Worm (Caenorhabditis elegans) whole organism, L1 larva: Measurements from ENCODE around the gene nmat-1.

Experiments
- C34B4.2 ChIP-seq: sonication (generic microtip); optimal IDR thresholded peaks from 2 replicates; lab custom pipeline; 2017; ENCODE audit warnings: mild to moderate bottlenecking, missing genetic modification characterization, missing compliant biosample characterization
- F16B12.6 ChIP-seq: fragments of 150-350 bp; optimal IDR thresholded peaks from 2 replicates; lab custom pipeline; 2014; ENCODE audit warnings: missing biosample characterization, missing genetic modification characterization
- Y116A8C.19 ChIP-seq: sonication (generic microtip); optimal IDR thresholded peaks from 2 replicates; lab custom pipeline; 2016; ENCODE audit warnings: missing compliant biosample characterization, missing genetic modification characterization, borderline replicate concordance
- ama-1 ChIP-seq: fragments of 150-350 bp; optimal IDR thresholded peaks from 2 replicates; lab custom pipeline; 2014
- blmp-1 ChIP-seq: fragments of 150-350 bp; optimal IDR thresholded peaks from 2 replicates; lab custom pipeline; 2014; ENCODE audit warnings: missing biosample characterization, missing genetic modification characterization
- ceh-63 ChIP-seq: fragments of 200-800 bp; sonication (Bioruptor generic); optimal IDR thresholded peaks from 2 replicates; lab custom pipeline; 2018; ENCODE audit warnings: mild to moderate bottlenecking, missing genetic modification characterization, missing compliant biosample characterization
- ceh-88 ChIP-seq: fragments of 200-800 bp; sonication (Bioruptor generic); IDR thresholded peaks from 2 replicates; pipeline ENCODE4 v1.3.6; 2022; ENCODE audit warnings: missing genetic modification characterization, missing compliant biosample characterization
- ceh-90 ChIP-seq: sonication (generic microtip); optimal IDR thresholded peaks from 2 replicates; lab custom pipeline; 2016; ENCODE audit warnings: missing genetic modification characterization, missing compliant biosample characterization
- ces-1 ChIP-seq: fragments of 150-350 bp; optimal IDR thresholded peaks from 2 replicates; lab custom pipeline; 2014; ENCODE audit warnings: missing biosample characterization, missing genetic modification reagents, missing genetic modification characterization
- dpl-1 ChIP-seq, 3 experiments: fragments of 150-350 bp in 2 of 3; sonication (generic microtip) in 1 of 3; optimal IDR thresholded peaks; 2 replicates each; lab custom pipeline; 2014 to 2017; ENCODE audit warnings: missing biosample characterization in 3 of 3, missing genetic modification characterization in 3 of 3, missing genetic modification reagents in 3 of 3
- dsc-1 ChIP-seq: sonication (generic microtip); optimal IDR thresholded peaks from 2 replicates; lab custom pipeline; 2016; ENCODE audit warnings: mild to moderate bottlenecking, missing genetic modification characterization, missing compliant biosample characterization
- efl-1 ChIP-seq, 4 experiments: fragments of 150-350 bp; optimal IDR thresholded peaks in 3 of 4; peaks in 1 of 4; 1 replicate in 1 of 4; 2 replicates in 3 of 4; lab custom pipeline; 2014; ENCODE audit warnings: missing biosample characterization in 2 of 4, missing genetic modification characterization in 2 of 4, missing genetic modification reagents in 2 of 4
- efl-3 ChIP-seq: fragments of 200-800 bp; sonication (Bioruptor generic); optimal IDR thresholded peaks from 2 replicates; lab custom pipeline; 2018; ENCODE audit warnings: mild to moderate bottlenecking, missing genetic modification characterization, missing compliant biosample characterization
- egl-13 ChIP-seq: sonication (generic microtip); optimal IDR thresholded peaks from 2 replicates; lab custom pipeline; 2016; ENCODE audit warnings: missing genotype, missing genetic modification reagents, missing genetic modification characterization, missing compliant biosample characterization
- elt-2 ChIP-seq: sonication (generic microtip); optimal IDR thresholded peaks from 2 replicates; lab custom pipeline; 2016; ENCODE audit warnings: missing genetic modification characterization, mild to moderate bottlenecking, inconsistent platforms, missing compliant biosample characterization, missing genetic modification reagents
- elt-3 ChIP-seq, 6 experiments: fragments of 150-350 bp in 1 of 6; sonication (generic microtip); optimal IDR thresholded peaks; 2 replicates each; lab custom pipeline; 2017 to 2018; ENCODE audit warnings: missing biosample characterization in 6 of 6, missing genetic modification characterization in 6 of 6, inconsistent platforms in 1 of 6
- hpl-2 ChIP-seq: fragments of 150-350 bp; optimal IDR thresholded peaks from 2 replicates; lab custom pipeline; 2014; ENCODE audit warnings: missing biosample characterization, missing genetic modification reagents, missing genetic modification characterization
- lin-15B ChIP-seq: fragments of 150-350 bp; sonication (generic microtip); optimal IDR thresholded peaks from 3 replicates; lab custom pipeline; 2014; ENCODE audit warnings: missing biosample characterization, missing genetic modification characterization
- lin-35 ChIP-seq, 2 experiments: fragments of 150-350 bp; optimal IDR thresholded peaks; 2 replicates each; lab custom pipeline; 2014; ENCODE audit warnings: missing biosample characterization in 2 of 2, missing genetic modification characterization in 2 of 2, missing genetic modification reagents in 2 of 2
- lin-39 ChIP-seq: fragments of 150-350 bp; optimal IDR thresholded peaks from 2 replicates; lab custom pipeline; 2014; ENCODE audit warnings: missing biosample characterization, missing genetic modification reagents, missing genetic modification characterization
- lsy-2 ChIP-seq, 2 experiments: fragments of 150-350 bp; optimal IDR thresholded peaks; 2 replicates each; lab custom pipeline; 2014; ENCODE audit warnings: missing biosample characterization in 2 of 2, missing genetic modification characterization in 2 of 2
- mab-9 ChIP-seq: fragments of 200-800 bp; sonication (Bioruptor generic); IDR thresholded peaks from 2 replicates; pipeline ENCODE4 v1.3.6; 2022; ENCODE audit warnings: missing genetic modification reagents, missing genetic modification characterization, missing compliant biosample characterization
- mdl-1 ChIP-seq, 2 experiments: fragments of 150-350 bp; optimal IDR thresholded peaks; 2 replicates each; lab custom pipeline; 2014 to 2017; ENCODE audit warnings: missing biosample characterization in 2 of 2, missing genetic modification characterization in 2 of 2, inconsistent platforms in 1 of 2
- mef-2 ChIP-seq: fragments of 150-350 bp; optimal IDR thresholded peaks from 2 replicates; lab custom pipeline; 2014; ENCODE audit warnings: missing biosample characterization, missing genetic modification characterization
- mep-1 ChIP-seq: fragments of 150-350 bp; optimal IDR thresholded peaks from 2 replicates; lab custom pipeline; 2014; ENCODE audit warnings: missing biosample characterization, missing genetic modification characterization
- nhr-11 ChIP-seq: fragments of 150-350 bp; optimal IDR thresholded peaks from 2 replicates; lab custom pipeline; 2014; ENCODE audit warnings: missing biosample characterization, missing genetic modification characterization
- nhr-12 ChIP-seq: sonication (generic microtip); optimal IDR thresholded peaks from 2 replicates; lab custom pipeline; 2017; ENCODE audit warnings: missing biosample characterization, missing genetic modification characterization
- nhr-19 ChIP-seq: fragments of 200-800 bp; sonication (Bioruptor generic); conservative IDR thresholded peaks from 2 replicates; pipeline ENCODE4 v1.3.6; 2022; ENCODE audit warnings: missing genetic modification characterization, missing compliant biosample characterization
- nhr-20 ChIP-seq: sonication (generic microtip); optimal IDR thresholded peaks from 2 replicates; lab custom pipeline; 2016; ENCODE audit warnings: mild to moderate bottlenecking, missing genetic modification characterization, missing compliant biosample characterization
- nhr-90 ChIP-seq: sonication (generic microtip); optimal IDR thresholded peaks from 2 replicates; lab custom pipeline; 2016; ENCODE audit warnings: mild to moderate bottlenecking, missing genetic modification characterization, missing compliant biosample characterization; ENCODE audit not compliant: poor library complexity
- pag-3 ChIP-seq: sonication (generic microtip); optimal IDR thresholded peaks from 2 replicates; lab custom pipeline; 2017; ENCODE audit warnings: missing genetic modification characterization, mild to moderate bottlenecking, missing compliant biosample characterization, antibody characterized with exemption, borderline replicate concordance; ENCODE audit not compliant: insufficient read depth
- rnt-1 ChIP-seq: sonication (generic microtip); optimal IDR thresholded peaks from 2 replicates; lab custom pipeline; 2016; ENCODE audit warnings: mild to moderate bottlenecking, missing genetic modification characterization, moderate library complexity, missing compliant biosample characterization
- snu-23 ChIP-seq: sonication (generic microtip); optimal IDR thresholded peaks from 2 replicates; lab custom pipeline; 2016; ENCODE audit warnings: missing genetic modification characterization, missing compliant biosample characterization
- sptf-1 ChIP-seq: fragments of 150-350 bp; optimal IDR thresholded peaks from 2 replicates; lab custom pipeline; 2014; ENCODE audit warnings: missing biosample characterization, missing genetic modification characterization
- tbx-2 ChIP-seq: sonication (generic microtip); optimal IDR thresholded peaks from 2 replicates; lab custom pipeline; 2016; ENCODE audit warnings: missing genetic modification characterization, missing compliant biosample characterization
- unc-86 ChIP-seq: sonication (generic microtip); optimal IDR thresholded peaks from 2 replicates; lab custom pipeline; 2016; ENCODE audit warnings: missing genetic modification characterization, missing compliant biosample characterization
- unc-98 ChIP-seq: fragments of 200-800 bp; sonication (Bioruptor generic); IDR thresholded peaks from 2 replicates; pipeline ENCODE4 v1.3.6; 2022; ENCODE audit warnings: missing genetic modification characterization, missing compliant biosample characterization
- ztf-11 ChIP-seq, 2 experiments: sonication (generic microtip); optimal IDR thresholded peaks; 2 replicates each; lab custom pipeline; 2016 to 2017; ENCODE audit warnings: missing genetic modification characterization in 2 of 2, missing biosample characterization in 1 of 2, missing compliant biosample characterization in 1 of 2

The nmat-1 gene

ce11 chrX:12007905-12008466 lies 9.9 kb downstream of the nmat-1 start (continued):
- TF ChIP-seq rnt-1 (tag; lab: Kevin White, UChicago): no peak
- no peak for TF ChIP-seq sptf-1 (tag; lab: Kevin White, UChicago)
- TF ChIP-seq dpl-1 (GFP tag; optimal IDR thresholded peaks at IDR 0.05; lab: Kevin White, UChicago): no peak
- no peak for TF ChIP-seq unc-98 (GFP tag; lab: Robert Waterston, UW)
- peak in 2 of 6 experiments; percentile 11 to 30 for TF ChIP-seq elt-3 (tag; optimal IDR thresholded peaks at IDR 0.05; lab: Kevin White, UChicago)
- TF ChIP-seq unc-86 (tag; lab: Kevin White, UChicago): no peak
- TF ChIP-seq C34B4.2 (tag; lab: Kevin White, UChicago): no peak
- no peak for TF ChIP-seq dsc-1 (tag; lab: Kevin White, UChicago)
- TF ChIP-seq lsy-2 (tag; optimal IDR thresholded peaks at IDR 0.05; lab: Kevin White, UChicago): no peak
- no peak for TF ChIP-seq mab-9 (GFP tag; lab: Robert Waterston, UW)
- peak; percentile 16 for TF ChIP-seq blmp-1
- TF ChIP-seq pag-3: no peak
- TF ChIP-seq F16B12.6 (tag; lab: Kevin White, UChicago): no peak
- TF ChIP-seq, all 84 proteins: peak for 10

- 0 out of 2 replicates have a peak, but pooled peaks have one; percentile 4 for TF ChIP-seq nhr-19
- TF ChIP-seq hpl-2 (GFP tag; lab: Kevin White, UChicago): no peak
- no peak for TF ChIP-seq ces-1 (GFP tag; lab: Kevin White, UChicago)
- TF ChIP-seq nhr-11 (tag; lab: Kevin White, UChicago): no peak
- no peak for TF ChIP-seq Y116A8C.19
Measured at ce11 chrX:12006470-12006869, 11.4 kb downstream of the nmat-1 start.

ce11 chrX:12005499-12005959 lies 12.3 kb downstream of the nmat-1 start, which contains the start of gene sma-5:
Gene sma-5, minus strand, starts transcription at chrX:12005549.
- TF ChIP-seq efl-1 (optimal IDR thresholded peaks at IDR 0.05; lab: Kevin White, UChicago) (no peak), efl-1 (GFP tag; optimal IDR thresholded peaks at IDR 0.05 in 1 of 2; lab: Kevin White, UChicago) (peak in 1 of 2 experiments; percentile 45), efl-3 (no peak), nhr-20 (no peak), mep-1 (tag; lab: Kevin White, UChicago) (no peak), elt-3 (tag; optimal IDR thresholded peaks at IDR 0.05; lab: Kevin White, UChicago) (no peak), mef-2 (tag; lab: Kevin White, UChicago) (no peak)

ce11 chrX:12004925-12005324 lies 12.9 kb downstream of the nmat-1 start:
- TF ChIP-seq nhr-12 (tag; lab: Kevin White, UChicago): no peak
- no peak for TF ChIP-seq mep-1 (tag; lab: Kevin White, UChicago)
- TF ChIP-seq ztf-11 (tag; optimal IDR thresholded peaks at IDR 0.05; lab: Kevin White, UChicago): no peak
- TF ChIP-seq ceh-63 (GFP tag; lab: Kevin White, UChicago): no peak
- TF ChIP-seq nhr-90: no peak
- no peak for TF ChIP-seq ceh-88 (GFP tag; lab: Robert Waterston, UW)
- TF ChIP-seq hpl-2 (GFP tag; lab: Kevin White, UChicago): no peak
- TF ChIP-seq tbx-2 (tag; lab: Kevin White, UChicago): no peak
- no peak for TF ChIP-seq ama-1
- TF ChIP-seq snu-23 (GFP tag; lab: Kevin White, UChicago): no peak
- no peak for TF ChIP-seq dpl-1 (GFP tag; optimal IDR thresholded peaks at IDR 0.05; lab: Kevin White, UChicago)
- TF ChIP-seq ceh-90 (tag; lab: Kevin White, UChicago): no peak
- TF ChIP-seq lin-39: no peak
- TF ChIP-seq lin-15B (tag; lab: Kevin White, UChicago): no peak
- no peak for TF ChIP-seq F16B12.6 (tag; lab: Kevin White, UChicago)

ce11 chrX:12003969-12004368 lies 13.9 kb downstream of the nmat-1 start:
- TF ChIP-seq mdl-1 (tag; optimal IDR thresholded peaks at IDR 0.05; lab: Kevin White, UChicago) (no peak), lin-35 (GFP tag; optimal IDR thresholded peaks at IDR 0.05; lab: Kevin White, UChicago) (peak in 1 of 2 experiments; percentile 41), egl-13 (tag; lab: Kevin White, UChicago) (no peak), elt-2 (tag; lab: Kevin White, UChicago) (peak; percentile 28)
